Worm (Caenorhabditis elegans) whole organism, early embryonic: Measurements from ENCODE around the gene mbl-1.

ENCODE experiments used
- F13C5.2 ChIP-seq: sonication (generic microtip); optimal IDR thresholded peaks from 2 replicates; lab custom pipeline; 2017; ENCODE audit warnings: mild to moderate bottlenecking, missing genetic modification characterization, inconsistent platforms, missing compliant biosample characterization
- aly-1 ChIP-seq: sonication (generic microtip); optimal IDR thresholded peaks from 2 replicates; lab custom pipeline; 2016; ENCODE audit warnings: missing genetic modification characterization, missing compliant biosample characterization
- ama-1 ChIP-seq: fragments of 150-350 bp; optimal IDR thresholded peaks from 2 replicates; lab custom pipeline; 2014
- flt-1 ChIP-seq: fragments of 200-800 bp; sonication (Bioruptor generic); IDR thresholded peaks from 2 replicates; pipeline ENCODE4 v1.3.6; 2022; ENCODE audit warnings: missing genetic modification characterization, missing compliant biosample characterization
- hmg-4 ChIP-seq: fragments of 200-800 bp; sonication (Bioruptor generic); optimal IDR thresholded peaks from 2 replicates; lab custom pipeline; 2018; ENCODE audit warnings: mild to moderate bottlenecking, missing genetic modification characterization, missing compliant biosample characterization
- scrt-1 ChIP-seq: fragments of 200-800 bp; sonication (Bioruptor generic); IDR thresholded peaks from 2 replicates; pipeline ENCODE4 v1.3.6; 2022; ENCODE audit warnings: missing genetic modification characterization, missing compliant biosample characterization
- tra-4 ChIP-seq: sonication (generic microtip); optimal IDR thresholded peaks from 2 replicates; lab custom pipeline; 2017; ENCODE audit warnings: missing genetic modification characterization, missing compliant biosample characterization

DNA sequence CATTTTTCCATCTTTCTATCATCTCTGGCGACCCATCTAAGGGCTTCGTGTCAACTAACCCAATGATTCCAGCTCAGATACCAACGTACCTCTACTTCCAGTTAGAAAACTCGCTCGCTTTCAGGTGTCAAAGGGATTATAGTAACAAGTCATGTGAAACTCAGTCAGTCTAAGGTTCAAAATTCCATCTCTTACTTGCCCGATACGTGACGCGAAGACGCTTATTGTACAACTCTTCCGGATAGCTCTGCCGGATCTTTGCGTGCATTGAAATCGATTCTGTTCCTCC lies 48.1 kb upstream of the mbl-1 start:
- TF ChIP-seq tra-4 = no peak
- TF ChIP-seq hmg-4 = no peak
- no peak for TF ChIP-seq ama-1 (lab: Kevin White, UChicago)
- no peak for TF ChIP-seq F13C5.2 (tag; lab: Kevin White, UChicago)
- no peak for TF ChIP-seq scrt-1
- TF ChIP-seq flt-1 = no peak
- TF ChIP-seq aly-1 (tag; lab: Kevin White, UChicago) = no peak
